Fruit fly (Drosophila melanogaster): Measurements from ENCODE around the gene CG14671.

CG14671 gene

dm6 chr3R:5606477-5606876 lies 41.9 kb upstream of the CG14671 start, which contains the start of gene asl (continued):
- TF ChIP-seq otp (GFP tag; IDR thresholded peaks at IDR 0.05): 0 out of 3 replicates have a peak, but pooled peaks have one; percentile 33
- no peak for TF ChIP-seq CG11504 (tag; optimal IDR thresholded peaks at IDR 0.05)
- peak; percentile 10 for TF ChIP-seq zf30C (GFP tag; optimal IDR thresholded peaks at IDR 0.05)
- TF ChIP-seq bab2 (GFP tag; optimal IDR thresholded peaks at IDR 0.05): peak; percentile 36
- TF ChIP-seq CG15601 (tag; optimal IDR thresholded peaks at IDR 0.05): peak; percentile 70
- peak; percentile 11 for TF ChIP-seq CG9609 (GFP tag; optimal IDR thresholded peaks at IDR 0.05)
- no peak for TF ChIP-seq CG17568 (GFP tag; optimal IDR thresholded peaks at IDR 0.05)
- TF ChIP-seq PHDP (tag; optimal IDR thresholded peaks at IDR 0.05): peak; percentile 63
- 0 out of 3 replicates have a peak, but pooled peaks have one; percentile 20 for TF ChIP-seq CG2199 (GFP tag; IDR thresholded peaks at IDR 0.05)
- no peak for TF ChIP-seq CG43689 (GFP tag; IDR thresholded peaks at IDR 0.05)
- peak; percentile 19 for TF ChIP-seq CG6683 (GFP tag; optimal IDR thresholded peaks at IDR 0.05)
- TF ChIP-seq caup (GFP tag; optimal IDR thresholded peaks at IDR 0.05; ENCODE audit: severe bottlenecking): peak; percentile 54
- peak; percentile 55; the same call in 1 of the 3 replicates for TF ChIP-seq ase (GFP tag; IDR thresholded peaks at IDR 0.05)
- TF ChIP-seq CrebB (tag; optimal IDR thresholded peaks at IDR 0.05): peak; percentile 33
- no peak for TF ChIP-seq lab (GFP tag; optimal IDR thresholded peaks at IDR 0.05)
- no peak for TF ChIP-seq sr (GFP tag; IDR thresholded peaks at IDR 0.05)
- 0 out of 3 replicates have a peak, but pooled peaks have one; percentile 44 for TF ChIP-seq ci (GFP tag; IDR thresholded peaks at IDR 0.05)
- TF ChIP-seq CG17612 (GFP tag; IDR thresholded peaks at IDR 0.05): no peak
- TF ChIP-seq knrl (GFP tag; IDR thresholded peaks at IDR 0.05; ENCODE audit: partially characterized antibody): peak; percentile 21; the same call in 1 of the 3 replicates
- peak; percentile 99 for TF ChIP-seq CG17385 (GFP tag; optimal IDR thresholded peaks at IDR 0.05)
- no peak for TF ChIP-seq sens-2 (GFP tag; IDR thresholded peaks at IDR 0.05)
- TF ChIP-seq nom (GFP tag; optimal IDR thresholded peaks at IDR 0.05): peak; percentile 48
- peak; percentile 19 for TF ChIP-seq Sry-β (GFP tag; optimal IDR thresholded peaks at IDR 0.05)
- no peak for TF ChIP-seq pros (GFP tag; optimal IDR thresholded peaks at IDR 0.05)
- peak; percentile 32 for TF ChIP-seq CG12744 (GFP tag; optimal IDR thresholded peaks at IDR 0.05)
- peak; percentile 51 for TF ChIP-seq Rx (GFP tag; IDR thresholded peaks at IDR 0.05)
- peak; percentile 14 for TF ChIP-seq psq (GFP tag; optimal IDR thresholded peaks at IDR 0.05)
- peak; percentile 56 for TF ChIP-seq az2 (GFP tag; optimal IDR thresholded peaks at IDR 0.05)
- TF ChIP-seq zfh1 (GFP tag; IDR thresholded peaks at IDR 0.05): peak; percentile 53; the same call in 1 of the 3 replicates
- peak; percentile 76 for TF ChIP-seq chn (GFP tag; optimal IDR thresholded peaks at IDR 0.05)
- TF ChIP-seq pb (GFP tag; optimal IDR thresholded peaks at IDR 0.05): peak; percentile 14
- no peak for TF ChIP-seq wor (GFP tag; IDR thresholded peaks at IDR 0.05)
- TF ChIP-seq CG14965 (GFP tag; optimal IDR thresholded peaks at IDR 0.05; ENCODE audit: borderline replicate concordance): no peak
- peak; percentile 59 for TF ChIP-seq CG10543 (GFP tag; optimal IDR thresholded peaks at IDR 0.05)
- peak; percentile 47 for TF ChIP-seq Deaf1 (tag; optimal IDR thresholded peaks at IDR 0.05)
- 0 out of 3 replicates have a peak, but pooled peaks have one; percentile 45 for TF ChIP-seq CG11456 (GFP tag; IDR thresholded peaks at IDR 0.05)
- 0 out of 3 replicates have a peak, but pooled peaks have one; percentile 29 for TF ChIP-seq Mrtf (GFP tag; IDR thresholded peaks at IDR 0.05)
- peak; percentile 48 for TF ChIP-seq CG10431 (GFP tag; optimal IDR thresholded peaks at IDR 0.05)
- no peak for TF ChIP-seq CG12236 (GFP tag; optimal IDR thresholded peaks at IDR 0.05)
- TF ChIP-seq tgo (GFP tag; IDR thresholded peaks at IDR 0.05): peak; percentile 68; the same call in 2 of the 3 replicates
- no peak for TF ChIP-seq odd (GFP tag; optimal IDR thresholded peaks at IDR 0.05)
- TF ChIP-seq dmrt99B (tag; optimal IDR thresholded peaks at IDR 0.05): no peak
- TF ChIP-seq Nf-YB (GFP tag; optimal IDR thresholded peaks at IDR 0.05): peak; percentile 33
- TF ChIP-seq mam (GFP tag; optimal IDR thresholded peaks at IDR 0.05): peak; percentile 44
- TF ChIP-seq CG14014 (GFP tag; IDR thresholded peaks at IDR 0.05): peak; percentile 57; the same call in 1 of the 2 replicates
- TF ChIP-seq CG9437 (GFP tag; optimal IDR thresholded peaks at IDR 0.05): peak; percentile 46
- TF ChIP-seq Bdp1 (GFP tag; optimal IDR thresholded peaks at IDR 0.05): peak; percentile 32
- peak; percentile 65 for TF ChIP-seq dmrt11E (tag; optimal IDR thresholded peaks at IDR 0.05)
- peak; percentile 50 for TF ChIP-seq wek (GFP tag; optimal IDR thresholded peaks at IDR 0.05)
- TF ChIP-seq amos (GFP tag; IDR thresholded peaks at IDR 0.05; ENCODE audit: partially characterized antibody): no peak
